Worm (Caenorhabditis elegans) whole organism, young adult: ENCODE measurements around the gene eri-5.

Experiments used
- C17E4.6 ChIP-seq: fragments of 200-800 bp; sonication (Bioruptor generic); IDR thresholded peaks from 2 replicates; pipeline ENCODE4 v1.3.6; 2022; ENCODE audit warnings: missing genetic modification reagents, missing genetic modification characterization, missing compliant biosample characterization
- F23B12.7 ChIP-seq: sonication (generic microtip); optimal IDR thresholded peaks from 2 replicates; lab custom pipeline; 2017; ENCODE audit warnings: missing genetic modification characterization, mild to moderate bottlenecking, missing compliant biosample characterization, antibody characterized with exemption, moderate library complexity; ENCODE audit not compliant: insufficient read depth
- F33H1.4 ChIP-seq: fragments of 200-800 bp; sonication (Bioruptor generic); IDR thresholded peaks from 2 replicates; pipeline ENCODE4 v1.3.6; 2022; ENCODE audit warnings: missing genetic modification reagents, missing genetic modification characterization, missing compliant biosample characterization
- F37B4.10 ChIP-seq: fragments of 200-800 bp; sonication (Bioruptor generic); IDR thresholded peaks from 2 replicates; pipeline ENCODE4 v1.3.6; 2022; ENCODE audit warnings: missing genetic modification characterization, missing compliant biosample characterization
- F52B5.7 ChIP-seq: sonication (generic microtip); optimal IDR thresholded peaks from 2 replicates; lab custom pipeline; 2016; ENCODE audit warnings: mild to moderate bottlenecking, missing genetic modification characterization, missing compliant biosample characterization
- F57A8.1 ChIP-seq: fragments of 200-800 bp; sonication (Bioruptor generic); optimal IDR thresholded peaks from 2 replicates; lab custom pipeline; 2018; ENCODE audit warnings: mild to moderate bottlenecking, missing genetic modification characterization, moderate library complexity, missing compliant biosample characterization
- F57C9.4 ChIP-seq: sonication (generic microtip); optimal IDR thresholded peaks from 2 replicates; lab custom pipeline; 2017; ENCODE audit warnings: mild to moderate bottlenecking, missing genetic modification characterization, missing compliant biosample characterization
- K12H6.12 ChIP-seq: fragments of 200-800 bp; sonication (Bioruptor generic); optimal IDR thresholded peaks from 2 replicates; lab custom pipeline; 2018; ENCODE audit warnings: mild to moderate bottlenecking, missing genetic modification characterization, missing compliant biosample characterization
- Y53F4B.3 ChIP-seq: fragments of 200-800 bp; sonication (Bioruptor generic); IDR thresholded peaks from 2 replicates; pipeline ENCODE4 v1.3.6; 2022; ENCODE audit warnings: missing genetic modification reagents, missing genetic modification characterization, missing compliant biosample characterization
- Y67H2A.10 ChIP-seq: fragments of 200-800 bp; sonication (Bioruptor generic); conservative IDR thresholded peaks from 2 replicates; pipeline ENCODE4 v1.3.6; 2022; ENCODE audit warnings: missing genetic modification reagents, missing genetic modification characterization, missing compliant biosample characterization
- ZK185.1 ChIP-seq: sonication (generic microtip); optimal IDR thresholded peaks from 2 replicates; lab custom pipeline; 2016; ENCODE audit warnings: mild to moderate bottlenecking, missing genetic modification characterization, missing compliant biosample characterization; ENCODE audit not compliant: poor library complexity, severe bottlenecking
- aptf-2 ChIP-seq: fragments of 200-800 bp; sonication (Bioruptor generic); conservative IDR thresholded peaks from 2 replicates; pipeline ENCODE4 v1.3.6; 2022; ENCODE audit warnings: missing genetic modification reagents, missing genetic modification characterization, missing compliant biosample characterization
- attf-5 ChIP-seq: fragments of 200-800 bp; sonication (Bioruptor generic); optimal IDR thresholded peaks from 2 replicates; lab custom pipeline; 2018; ENCODE audit warnings: mild to moderate bottlenecking, missing genetic modification characterization, missing compliant biosample characterization
- attf-6 ChIP-seq: fragments of 200-800 bp; sonication (Bioruptor generic); IDR thresholded peaks from 2 replicates; pipeline ENCODE4 v1.3.6; 2022; ENCODE audit warnings: missing genetic modification reagents, missing genetic modification characterization, missing compliant biosample characterization
- bed-1 ChIP-seq: fragments of 200-800 bp; sonication (Bioruptor generic); IDR thresholded peaks from 2 replicates; pipeline ENCODE4 v1.3.6; 2022; ENCODE audit warnings: missing genetic modification reagents, missing genetic modification characterization, missing compliant biosample characterization
- cebp-1 ChIP-seq, 2 experiments: fragments of 200-800 bp in 1 of 2; sonication (Bioruptor generic) in 1 of 2; sonication (generic microtip) in 1 of 2; IDR thresholded peaks in 1 of 2; optimal IDR thresholded peaks in 1 of 2; 2 replicates each; pipeline versions ENCODE4 v1.3.6 to Lab custom; 2017 to 2022; ENCODE audit warnings: missing compliant biosample characterization in 2 of 2, missing genetic modification characterization in 2 of 2, mild to moderate bottlenecking in 1 of 2, missing genetic modification reagents in 1 of 2, moderate library complexity in 1 of 2
- cebp-2 ChIP-seq: fragments of 200-800 bp; sonication (Bioruptor generic); IDR thresholded peaks from 2 replicates; pipeline ENCODE4 v1.3.6; 2022; ENCODE audit warnings: missing genetic modification characterization, missing compliant biosample characterization
- ceh-100 ChIP-seq: fragments of 200-800 bp; sonication (Bioruptor generic); IDR thresholded peaks from 2 replicates; pipeline ENCODE4 v1.3.6; 2022; ENCODE audit warnings: missing genetic modification reagents, missing genetic modification characterization, missing compliant biosample characterization
- ceh-58 ChIP-seq: fragments of 200-800 bp; sonication (Bioruptor generic); IDR thresholded peaks from 2 replicates; pipeline ENCODE4 v1.3.6; 2022; ENCODE audit warnings: missing genetic modification characterization, missing compliant biosample characterization
- ceh-79 ChIP-seq: sonication (generic microtip); optimal IDR thresholded peaks from 2 replicates; lab custom pipeline; 2017; ENCODE audit warnings: mild to moderate bottlenecking, missing genetic modification characterization, missing compliant biosample characterization
- dpl-1 ChIP-seq: fragments of 150-350 bp; optimal IDR thresholded peaks from 2 replicates; lab custom pipeline; 2014; ENCODE audit warnings: missing biosample characterization, missing genetic modification reagents, missing genetic modification characterization
- egl-18 ChIP-seq: fragments of 200-800 bp; sonication (Bioruptor generic); IDR thresholded peaks from 2 replicates; pipeline ENCODE4 v1.3.6; 2022; ENCODE audit warnings: missing genetic modification reagents, missing genetic modification characterization, missing compliant biosample characterization
- egl-44 ChIP-seq: fragments of 200-800 bp; sonication (Bioruptor generic); IDR thresholded peaks from 2 replicates; pipeline ENCODE4 v1.3.6; 2022; ENCODE audit warnings: missing genetic modification reagents, missing genetic modification characterization, missing compliant biosample characterization
- hlh-26 ChIP-seq: fragments of 200-800 bp; sonication (Bioruptor generic); conservative IDR thresholded peaks from 2 replicates; pipeline ENCODE4 v1.3.6; 2022; ENCODE audit warnings: missing genetic modification reagents, missing genetic modification characterization, missing compliant biosample characterization
- hrde-1 ChIP-seq: sonication (generic microtip); optimal IDR thresholded peaks from 2 replicates; lab custom pipeline; 2016; ENCODE audit warnings: missing genetic modification characterization, mild to moderate bottlenecking, missing compliant biosample characterization, moderate library complexity, missing genotype, missing genetic modification reagents, borderline replicate concordance
- let-526 ChIP-seq: fragments of 200-800 bp; sonication (Bioruptor generic); IDR thresholded peaks from 2 replicates; pipeline ENCODE4 v1.3.6; 2022; ENCODE audit warnings: missing genetic modification reagents, missing genetic modification characterization, missing compliant biosample characterization
- lin-26 ChIP-seq: fragments of 200-800 bp; sonication (Bioruptor generic); IDR thresholded peaks from 2 replicates; pipeline ENCODE4 v1.3.6; 2022; ENCODE audit warnings: missing genetic modification reagents, missing genetic modification characterization, missing compliant biosample characterization
- lin-35 ChIP-seq, 3 experiments: fragments of 150-350 bp in 2 of 3; sonication (generic microtip) in 1 of 3; optimal IDR thresholded peaks; 2 replicates each; lab custom pipeline; 2014 to 2018; ENCODE audit warnings: missing biosample characterization in 3 of 3, missing genetic modification characterization in 3 of 3, missing genetic modification reagents in 3 of 3
- repo-1 ChIP-seq: sonication (generic microtip); optimal IDR thresholded peaks from 2 replicates; lab custom pipeline; 2017; ENCODE audit warnings: mild to moderate bottlenecking, missing genetic modification characterization, missing compliant biosample characterization
- sdz-38 ChIP-seq: sonication (generic microtip); optimal IDR thresholded peaks from 2 replicates; lab custom pipeline; 2016; ENCODE audit warnings: missing genotype, missing genetic modification characterization, missing compliant biosample characterization
- snpc-1.3 ChIP-seq: sonication (generic microtip); optimal IDR thresholded peaks from 2 replicates; lab custom pipeline; 2017; ENCODE audit warnings: missing genetic modification characterization, mild to moderate bottlenecking, missing compliant biosample characterization, antibody characterized with exemption, moderate library complexity, missing genotype, missing genetic modification reagents; ENCODE audit not compliant: insufficient read depth
- snpc-3.4 ChIP-seq: sonication (generic microtip); optimal IDR thresholded peaks from 2 replicates; lab custom pipeline; 2017; ENCODE audit warnings: missing genetic modification characterization, mild to moderate bottlenecking, missing compliant biosample characterization, antibody characterized with exemption, moderate library complexity, missing genotype, missing genetic modification reagents
- tbx-9 ChIP-seq: sonication (generic microtip); optimal IDR thresholded peaks from 2 replicates; lab custom pipeline; 2016; ENCODE audit warnings: borderline replicate concordance, missing genetic modification characterization, inconsistent platforms, missing compliant biosample characterization
- tlf-1 ChIP-seq: fragments of 200-800 bp; sonication (Bioruptor generic); optimal IDR thresholded peaks from 2 replicates; lab custom pipeline; 2018; ENCODE audit warnings: mild to moderate bottlenecking, missing genetic modification characterization, missing compliant biosample characterization
- zfh-2 ChIP-seq: fragments of 200-800 bp; sonication (Bioruptor generic); conservative IDR thresholded peaks from 2 replicates; pipeline ENCODE4 v1.3.6; 2022; ENCODE audit warnings: missing genetic modification reagents, missing genetic modification characterization, missing compliant biosample characterization
- ztf-28 ChIP-seq: fragments of 200-800 bp; sonication (Bioruptor generic); IDR thresholded peaks from 2 replicates; pipeline ENCODE4 v1.3.6; 2022; ENCODE audit warnings: missing genetic modification reagents, missing genetic modification characterization, missing compliant biosample characterization

The eri-5 gene

DNA sequence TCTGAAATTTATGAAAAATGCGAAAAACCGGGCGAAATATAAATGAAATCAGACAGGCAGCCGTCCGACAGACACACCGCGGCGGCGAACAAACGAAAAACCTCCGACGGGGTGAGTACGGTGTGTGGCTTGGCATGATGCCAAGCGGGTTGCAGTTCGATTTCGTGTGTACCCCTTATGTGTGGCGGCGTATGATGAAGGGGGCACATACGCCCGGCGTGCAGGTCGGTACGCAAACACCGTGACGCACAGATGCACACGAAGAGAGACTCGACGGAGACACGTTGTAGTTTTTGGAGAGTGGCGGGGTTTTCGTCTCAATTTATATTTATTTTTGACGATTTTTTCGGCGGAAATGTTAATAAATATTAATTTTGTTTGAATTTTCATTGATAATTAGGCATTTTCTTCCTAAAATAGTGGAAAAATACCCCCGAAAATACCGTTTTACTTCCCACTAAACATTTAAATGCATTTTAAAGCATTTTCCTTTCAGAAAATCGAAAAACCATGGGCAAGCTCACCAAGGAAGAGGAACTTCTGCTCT, 1.6 kb upstream of the eri-5 start, which contains the start of gene trap-3 (continued):
- TF ChIP-seq ceh-100: peak; percentile 84
- no peak for TF ChIP-seq ceh-58 (GFP tag; lab: Robert Waterston, UW)
- TF ChIP-seq snpc-3.4 (tag; lab: Kevin White, UChicago): peak; percentile 91
- peak; percentile 79 for TF ChIP-seq Y67H2A.10 (GFP tag; lab: Robert Waterston, UW)
- TF ChIP-seq lin-35 (GFP tag; optimal IDR thresholded peaks at IDR 0.05; lab: Kevin White, UChicago): peak in 2 of 3 experiments; percentile 13 to 86
- no peak for TF ChIP-seq tbx-9
- no peak for TF ChIP-seq F57C9.4
- TF ChIP-seq attf-5: peak; percentile 98
- peak; percentile 72; the same call in 1 of the 2 replicates for TF ChIP-seq ztf-28 (GFP tag; lab: Robert Waterston, UW)
- TF ChIP-seq zfh-2 (GFP tag; lab: Robert Waterston, UW): peak; percentile 98
- TF ChIP-seq bed-1: 0 out of 2 replicates have a peak, but pooled peaks have one; percentile 35
- peak; percentile 98 for TF ChIP-seq K12H6.12
- TF ChIP-seq F52B5.7 (tag; lab: Kevin White, UChicago): peak; percentile 85
- TF ChIP-seq F33H1.4 (GFP tag; lab: Robert Waterston, UW): peak; percentile 83
- peak; percentile 74 for TF ChIP-seq lin-26 (GFP tag; lab: Robert Waterston, UW)
- TF ChIP-seq Y53F4B.3 (GFP tag; lab: Robert Waterston, UW): no peak
- TF ChIP-seq aptf-2 (GFP tag; lab: Robert Waterston, UW): no peak
- no peak for TF ChIP-seq ZK185.1 (tag; lab: Kevin White, UChicago)
- TF ChIP-seq hlh-26 (GFP tag; lab: Robert Waterston, UW): no peak
- TF ChIP-seq sdz-38 (tag; lab: Kevin White, UChicago): no peak
- peak; percentile 78 for TF ChIP-seq cebp-1 (GFP tag; IDR thresholded peaks at IDR 0.05; lab: Robert Waterston, UW)
- peak; percentile 94 for TF ChIP-seq cebp-1 (tag; optimal IDR thresholded peaks at IDR 0.05; lab: Kevin White, UChicago)
- peak; percentile 47 for TF ChIP-seq ceh-79 (tag; lab: Kevin White, UChicago)
- TF ChIP-seq let-526 (GFP tag; lab: Robert Waterston, UW): peak; percentile 95
- TF ChIP-seq cebp-2 (GFP tag; lab: Robert Waterston, UW): peak; percentile 84; the same call in 1 of the 2 replicates
- TF ChIP-seq egl-44 (GFP tag; lab: Robert Waterston, UW): peak; percentile 95
- TF ChIP-seq hrde-1 (tag; lab: Kevin White, UChicago): peak; percentile 72
- peak; percentile 11 for TF ChIP-seq F57A8.1 (GFP tag; lab: Kevin White, UChicago)
- 0 out of 2 replicates have a peak, but pooled peaks have one; percentile 87 for TF ChIP-seq F37B4.10 (GFP tag; lab: Robert Waterston, UW)
- TF ChIP-seq F23B12.7 (tag; lab: Kevin White, UChicago): peak; percentile 91
- TF ChIP-seq repo-1 (tag; lab: Kevin White, UChicago): peak; percentile 87

DNA sequence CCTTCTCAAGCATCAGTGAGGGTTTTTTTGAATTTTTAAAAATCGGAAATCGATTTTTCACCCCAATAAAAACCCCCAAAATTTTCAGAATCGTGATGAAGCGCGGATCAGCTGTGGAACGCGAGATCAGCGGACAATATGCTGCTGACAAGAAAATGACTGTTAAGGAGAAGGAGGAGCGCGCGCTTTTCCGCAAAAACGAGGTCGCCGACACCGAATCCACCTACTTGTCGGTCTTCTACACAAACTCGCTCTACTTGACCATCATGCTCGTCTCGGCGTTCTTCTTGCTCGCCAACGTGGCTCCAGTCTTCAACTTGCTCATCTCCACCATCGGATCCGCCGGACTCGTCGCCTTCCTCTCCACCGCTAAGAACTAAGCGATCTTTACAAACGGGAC, 876 bp upstream of the eri-5 start:
- TF ChIP-seq zfh-2 (GFP tag; lab: Robert Waterston, UW) (peak; percentile 57; the same call in 1 of the 2 replicates), egl-18 (0 out of 2 replicates have a peak, but pooled peaks have one; percentile 17), tlf-1 (GFP tag; lab: Kevin White, UChicago) (no peak), snpc-1.3 (no peak), F37B4.10 (GFP tag; lab: Robert Waterston, UW) (no peak), attf-6 (GFP tag; lab: Robert Waterston, UW) (no peak), C17E4.6 (GFP tag; lab: Robert Waterston, UW) (no peak), dpl-1 (GFP tag; lab: Kevin White, UChicago) (no peak), sdz-38 (tag; lab: Kevin White, UChicago) (no peak)
